Worm (Caenorhabditis elegans): ENCODE measurements around the gene twk-28.

- TF ChIP-seq him-1 (tag; optimal IDR thresholded peaks at IDR 0.05), result no peak
- TF ChIP-seq W03F9.2 (tag; optimal IDR thresholded peaks at IDR 0.05), result no peak
Measured at ce11 chrX:4285669-4286174, 6.6 kb upstream of the twk-28 start, which contains the start of gene cka-2.
